Worm (Caenorhabditis elegans) whole organism, L3 larva: ENCODE data around the gene ugt-40.
A peak's percentile ranks its signal among the peaks of the same experiment; 100 is the strongest.

Experiments used
- R02D3.7 ChIP-seq: fragments of 150-350 bp; optimal IDR thresholded peaks from 2 replicates; lab custom pipeline; 2014; ENCODE audit warnings: missing biosample characterization, missing genetic modification characterization
- ZK546.5 ChIP-seq: sonication (generic microtip); optimal IDR thresholded peaks from 2 replicates; lab custom pipeline; 2017; ENCODE audit warnings: missing biosample characterization, missing genetic modification characterization
- aly-2 ChIP-seq: fragments of 150-350 bp; optimal IDR thresholded peaks from 2 replicates; lab custom pipeline; 2014; ENCODE audit warnings: missing biosample characterization, missing genetic modification characterization
- ama-1 ChIP-seq: fragments of 150-350 bp; optimal IDR thresholded peaks from 2 replicates; lab custom pipeline; 2018
- ceh-16 ChIP-seq: sonication (generic microtip); optimal IDR thresholded peaks from 2 replicates; lab custom pipeline; 2017; ENCODE audit warnings: missing biosample characterization, missing genetic modification characterization
- ceh-82 ChIP-seq: fragments of 150-350 bp; optimal IDR thresholded peaks from 2 replicates; lab custom pipeline; 2014; ENCODE audit warnings: missing biosample characterization, missing genetic modification characterization
- ceh-9 ChIP-seq: sonication (generic microtip); optimal IDR thresholded peaks from 2 replicates; lab custom pipeline; 2018; ENCODE audit warnings: missing biosample characterization, missing genetic modification characterization
- daf-12 ChIP-seq: fragments of 150-350 bp; optimal IDR thresholded peaks from 2 replicates; lab custom pipeline; 2014; ENCODE audit warnings: missing biosample characterization, missing genetic modification reagents, missing genetic modification characterization
- egl-27 ChIP-seq: sonication (generic microtip); optimal IDR thresholded peaks from 4 replicates; lab custom pipeline; 2017; ENCODE audit warnings: missing biosample characterization, missing genetic modification reagents, missing genetic modification characterization
- egl-5 ChIP-seq: fragments of 150-350 bp; optimal IDR thresholded peaks from 2 replicates; lab custom pipeline; 2017; ENCODE audit warnings: missing biosample characterization, missing genetic modification reagents, missing genetic modification characterization, inconsistent platforms
- elt-2 ChIP-seq: sonication (generic microtip); optimal IDR thresholded peaks from 2 replicates; lab custom pipeline; 2016; ENCODE audit warnings: missing genetic modification reagents, mild to moderate bottlenecking, missing genetic modification characterization, missing compliant biosample characterization
- elt-3 ChIP-seq, 3 experiments: fragments of 150-350 bp in 1 of 3; sonication (generic microtip) in 2 of 3; optimal IDR thresholded peaks; 2 replicates in 2 of 3; 4 replicates in 1 of 3; lab custom pipeline; 2014 to 2017; ENCODE audit warnings: missing biosample characterization in 3 of 3, missing genetic modification characterization in 3 of 3
- eor-1 ChIP-seq, 2 experiments: fragments of 150-350 bp; optimal IDR thresholded peaks; 2 replicates each; lab custom pipeline; 2014 to 2018; ENCODE audit warnings: missing biosample characterization in 2 of 2, missing genetic modification characterization in 2 of 2
- fkh-10 ChIP-seq: sonication (generic microtip); optimal IDR thresholded peaks from 2 replicates; lab custom pipeline; 2017; ENCODE audit warnings: missing biosample characterization, missing genetic modification reagents, missing genetic modification characterization
- fkh-2 ChIP-seq: fragments of 150-350 bp; optimal IDR thresholded peaks from 2 replicates; lab custom pipeline; 2014; ENCODE audit warnings: missing biosample characterization, missing genetic modification reagents, missing genetic modification characterization
- fos-1 ChIP-seq: fragments of 150-350 bp; optimal IDR thresholded peaks from 2 replicates; lab custom pipeline; 2014; ENCODE audit warnings: missing biosample characterization, missing genetic modification characterization
- hmg-11 ChIP-seq: sonication (generic microtip); optimal IDR thresholded peaks from 2 replicates; lab custom pipeline; 2016; ENCODE audit warnings: missing genetic modification characterization, missing compliant biosample characterization
- jun-1 ChIP-seq: fragments of 150-350 bp; optimal IDR thresholded peaks from 2 replicates; lab custom pipeline; 2014; ENCODE audit warnings: missing biosample characterization, missing genetic modification reagents, missing genetic modification characterization
- lin-15B ChIP-seq: fragments of 150-350 bp; optimal IDR thresholded peaks from 2 replicates; lab custom pipeline; 2014; ENCODE audit warnings: missing biosample characterization, missing genetic modification characterization
- lin-39 ChIP-seq: fragments of 150-350 bp; optimal IDR thresholded peaks from 2 replicates; lab custom pipeline; 2018; ENCODE audit warnings: missing biosample characterization, missing genetic modification reagents, missing genetic modification characterization
- lsy-12 ChIP-seq: sonication (generic microtip); optimal IDR thresholded peaks from 2 replicates; lab custom pipeline; 2016; ENCODE audit warnings: mild to moderate bottlenecking, missing genetic modification characterization, missing compliant biosample characterization
- nfya-1 ChIP-seq: sonication (generic microtip); optimal IDR thresholded peaks from 2 replicates; lab custom pipeline; 2017; ENCODE audit warnings: missing genetic modification characterization, mild to moderate bottlenecking, missing compliant biosample characterization, antibody characterized with exemption, moderate library complexity; ENCODE audit not compliant: insufficient read depth
- nhr-11 ChIP-seq: fragments of 150-350 bp; optimal IDR thresholded peaks from 2 replicates; lab custom pipeline; 2014; ENCODE audit warnings: missing biosample characterization, missing genetic modification characterization
- nhr-23 ChIP-seq: fragments of 150-350 bp; optimal IDR thresholded peaks from 2 replicates; lab custom pipeline; 2014; ENCODE audit warnings: missing biosample characterization, missing genetic modification reagents, missing genetic modification characterization
- nhr-237 ChIP-seq: fragments of 150-350 bp; optimal IDR thresholded peaks from 2 replicates; lab custom pipeline; 2014; ENCODE audit warnings: missing biosample characterization, missing genetic modification characterization
- nhr-43 ChIP-seq: sonication (generic microtip); optimal IDR thresholded peaks from 2 replicates; lab custom pipeline; 2016; ENCODE audit warnings: mild to moderate bottlenecking, missing genetic modification characterization, missing compliant biosample characterization; ENCODE audit not compliant: poor library complexity, severe bottlenecking
- pha-4 ChIP-seq: fragments of 150-350 bp; optimal IDR thresholded peaks from 2 replicates; lab custom pipeline; 2014; ENCODE audit warnings: missing biosample characterization, missing genetic modification reagents, missing genetic modification characterization
- pqm-1 ChIP-seq: fragments of 150-350 bp; optimal IDR thresholded peaks from 2 replicates; lab custom pipeline; 2017; ENCODE audit warnings: missing biosample characterization, missing genetic modification characterization, inconsistent platforms
- snpc-4 ChIP-seq: fragments of 150-350 bp; optimal IDR thresholded peaks from 2 replicates; lab custom pipeline; 2014; ENCODE audit warnings: missing biosample characterization, missing genetic modification characterization
- unc-39 ChIP-seq: sonication (generic microtip); optimal IDR thresholded peaks from 4 replicates; lab custom pipeline; 2017; ENCODE audit warnings: missing biosample characterization, missing genetic modification characterization
- zag-1 ChIP-seq: fragments of 150-350 bp; optimal IDR thresholded peaks from 2 replicates; lab custom pipeline; 2014; ENCODE audit warnings: missing biosample characterization, missing genetic modification characterization
- ztf-11 ChIP-seq: fragments of 150-350 bp; optimal IDR thresholded peaks from 2 replicates; lab custom pipeline; 2014; ENCODE audit warnings: missing biosample characterization, missing genetic modification characterization
- ztf-4 ChIP-seq: fragments of 150-350 bp; optimal IDR thresholded peaks from 2 replicates; lab custom pipeline; 2014; ENCODE audit warnings: missing biosample characterization, missing genetic modification characterization

ugt-40 gene

ce11 chrV:7123979-7124378, 17.8 kb downstream of the ugt-40 start:
- TF ChIP-seq nhr-237 (tag; lab: Kevin White, UChicago) (no peak), fkh-2 (tag; lab: Kevin White, UChicago) (no peak), pqm-1 (tag; lab: Kevin White, UChicago) (no peak), ceh-9 (no peak), daf-12 (tag; lab: Kevin White, UChicago) (no peak), lsy-12 (no peak)
- TF ChIP-seq, all 47 proteins: peak for 0

- TF ChIP-seq nhr-43 (tag; lab: Kevin White, UChicago): no peak
- TF ChIP-seq ztf-4 (tag; lab: Kevin White, UChicago): no peak
- TF ChIP-seq pha-4 (tag; lab: Kevin White, UChicago): peak; percentile 63
These were observed 18.5 kb downstream of the ugt-40 start, which contains the start of gene lmd-5 for ce11 chrV:7123188-7123708. Gene lmd-5, plus strand, starts transcription at chrV:7123658.

DNA sequence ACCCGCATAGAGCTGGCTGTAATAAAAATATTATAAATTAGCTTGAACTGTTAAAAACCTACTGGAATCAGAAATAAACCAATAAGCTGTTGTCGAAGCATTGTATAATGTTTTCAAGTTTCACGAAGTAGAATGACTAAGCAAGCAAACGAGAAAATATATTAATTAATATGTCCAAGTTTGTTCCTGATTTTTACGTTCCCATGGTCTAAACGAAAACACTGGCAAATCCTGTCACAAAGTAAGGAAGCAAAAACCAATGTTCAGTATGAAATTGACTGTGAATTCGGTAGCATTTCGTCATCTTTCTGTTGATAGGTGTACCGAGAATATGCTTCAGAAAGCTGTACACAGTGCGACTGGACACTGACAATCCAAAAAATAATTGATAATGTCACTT, 21.6 kb downstream of the ugt-40 start, which contains the start of gene srx-34:
srx-34 (minus strand) TSS at position 101 of the 400 bp plus-strand sequence.
- TF ChIP-seq ceh-16 (tag; lab: Kevin White, UChicago): no peak
- no peak for TF ChIP-seq ztf-11 (tag; lab: Kevin White, UChicago)
- no peak for TF ChIP-seq zag-1 (tag; lab: Kevin White, UChicago)
- no peak for TF ChIP-seq elt-2
- no peak for TF ChIP-seq nhr-237 (tag; lab: Kevin White, UChicago)
- TF ChIP-seq egl-5 (tag; lab: Kevin White, UChicago): no peak
- TF ChIP-seq ama-1 (lab: Kevin White, UChicago): no peak
- TF ChIP-seq unc-39 (tag; lab: Kevin White, UChicago): no peak
- TF ChIP-seq elt-3 (tag; optimal IDR thresholded peaks at IDR 0.05; lab: Kevin White, UChicago): no peak
- no peak for TF ChIP-seq lin-15B (tag; lab: Kevin White, UChicago)
- TF ChIP-seq nhr-43 (tag; lab: Kevin White, UChicago): no peak
- no peak for TF ChIP-seq fos-1 (tag; lab: Kevin White, UChicago)

- TF ChIP-seq fkh-2 (tag; lab: Kevin White, UChicago): no peak
- no peak for TF ChIP-seq daf-12 (tag; lab: Kevin White, UChicago)
- TF ChIP-seq nhr-43 (tag; lab: Kevin White, UChicago): no peak
- TF ChIP-seq ztf-4 (tag; lab: Kevin White, UChicago): no peak
- no peak for TF ChIP-seq R02D3.7 (tag; lab: Kevin White, UChicago)
- no peak for TF ChIP-seq lin-15B (tag; lab: Kevin White, UChicago)
- TF ChIP-seq aly-2: no peak
- no peak for TF ChIP-seq eor-1 (tag; optimal IDR thresholded peaks at IDR 0.05; lab: Kevin White, UChicago)
- no peak for TF ChIP-seq egl-5 (tag; lab: Kevin White, UChicago)
- TF ChIP-seq fkh-10: no peak
- TF ChIP-seq egl-27 (tag; lab: Kevin White, UChicago): no peak
- no peak for TF ChIP-seq ceh-16 (tag; lab: Kevin White, UChicago)
- no peak for TF ChIP-seq ama-1 (lab: Kevin White, UChicago)
- no peak for TF ChIP-seq jun-1 (tag; lab: Kevin White, UChicago)
- no peak for TF ChIP-seq nhr-11 (tag; lab: Kevin White, UChicago)
- no peak for TF ChIP-seq ceh-82 (tag; lab: Kevin White, UChicago)
- no peak for TF ChIP-seq snpc-4 (tag; lab: Kevin White, UChicago)
- no peak for TF ChIP-seq elt-2
- TF ChIP-seq lin-39 (tag; lab: Kevin White, UChicago): no peak
- no peak for TF ChIP-seq ZK546.5 (tag; lab: Kevin White, UChicago)
These were observed 23.0 kb downstream of the ugt-40 start, which contains the start of gene srx-33 for ce11 chrV:7118796-7119195. Gene srx-33, minus strand, starts transcription at chrV:7118896.

ce11 chrV:7112223-7112622, 29.5 kb downstream of the ugt-40 start:
- no peak for TF ChIP-seq nhr-43 (tag; lab: Kevin White, UChicago)
- no peak for TF ChIP-seq nfya-1
- TF ChIP-seq ama-1 (lab: Kevin White, UChicago): no peak
- no peak for TF ChIP-seq nhr-23 (tag; lab: Kevin White, UChicago)
- TF ChIP-seq hmg-11 (tag; lab: Kevin White, UChicago): no peak
- TF ChIP-seq lsy-12: no peak
